Fruit fly (Drosophila melanogaster) whole organism, embryonic: Measurements from ENCODE around the gene asp.

Experiments used
- Antp ChIP-seq: fragments of 200-800 bp; sonication (Bioruptor generic); optimal IDR thresholded peaks from 3 replicates; lab custom pipeline; 2016; ENCODE audit warnings: missing biosample characterization, missing genetic modification characterization
- Bdp1 ChIP-seq: fragments of 200-800 bp; sonication (Bioruptor generic); optimal IDR thresholded peaks from 3 replicates; lab custom pipeline; 2016; ENCODE audit warnings: missing biosample characterization, missing genetic modification characterization
- Blimp-1 ChIP-seq: fragments of 200-800 bp; sonication (Bioruptor generic); optimal IDR thresholded peaks from 3 replicates; lab custom pipeline; 2018; ENCODE audit warnings: missing biosample characterization, missing genetic modification characterization, mild to moderate bottlenecking, moderate library complexity, missing genetic modification reagents
- CG10431 ChIP-seq: fragments of 200-800 bp; sonication (Bioruptor generic); optimal IDR thresholded peaks from 3 replicates; lab custom pipeline; 2018; ENCODE audit warnings: missing biosample characterization, mild to moderate bottlenecking, missing genetic modification characterization
- CG14710 ChIP-seq: fragments of 200-800 bp; sonication (Bioruptor generic); optimal IDR thresholded peaks from 3 replicates; lab custom pipeline; 2019; ENCODE audit warnings: missing biosample characterization, mild to moderate bottlenecking, missing genetic modification characterization, moderate library complexity
- CG1529 ChIP-seq: fragments of 200-800 bp; sonication (Bioruptor generic); optimal IDR thresholded peaks from 3 replicates; lab custom pipeline; 2018; ENCODE audit warnings: missing biosample characterization, missing genetic modification characterization
- CG15601 ChIP-seq: fragments of 200-800 bp; sonication (Bioruptor generic); optimal IDR thresholded peaks from 3 replicates; lab custom pipeline; 2019; ENCODE audit warnings: missing biosample characterization, mild to moderate bottlenecking, missing genetic modification characterization, moderate library complexity
- CG17912 ChIP-seq: fragments of 200-800 bp; sonication (Bioruptor generic); optimal IDR thresholded peaks from 2 replicates; lab custom pipeline; 2018; ENCODE audit warnings: missing biosample characterization, mild to moderate bottlenecking, missing genetic modification characterization
- CG18262 ChIP-seq: fragments of 200-800 bp; optimal IDR thresholded peaks from 3 replicates; lab custom pipeline; 2019; ENCODE audit warnings: missing biosample characterization, mild to moderate bottlenecking, missing genetic modification characterization, moderate library complexity
- CG2202 ChIP-seq: fragments of 200-800 bp; sonication (Bioruptor generic); optimal IDR thresholded peaks from 2 replicates; lab custom pipeline; 2018; ENCODE audit warnings: missing biosample characterization, mild to moderate bottlenecking, missing genetic modification characterization
- CG2712 ChIP-seq: fragments of 200-800 bp; optimal IDR thresholded peaks from 3 replicates; lab custom pipeline; 2019; ENCODE audit warnings: missing biosample characterization, mild to moderate bottlenecking, missing genetic modification characterization, moderate library complexity
- CG3163 ChIP-seq: fragments of 200-800 bp; sonication (Bioruptor generic); optimal IDR thresholded peaks from 3 replicates; lab custom pipeline; 2016; ENCODE audit warnings: missing biosample characterization, missing genetic modification characterization
- CG3838 ChIP-seq: fragments of 200-800 bp; sonication (Bioruptor generic); optimal IDR thresholded peaks from 3 replicates; lab custom pipeline; 2016; ENCODE audit warnings: missing biosample characterization, missing genetic modification characterization
- CG3995 ChIP-seq: fragments of 200-800 bp; sonication (Bioruptor generic); optimal IDR thresholded peaks from 3 replicates; lab custom pipeline; 2016; ENCODE audit warnings: missing biosample characterization, missing genetic modification characterization
- CG4328 ChIP-seq: fragments of 200-800 bp; sonication (Bioruptor generic); optimal IDR thresholded peaks from 3 replicates; lab custom pipeline; 2017; ENCODE audit warnings: missing biosample characterization, missing genetic modification reagents, missing genetic modification characterization
- CG4617 ChIP-seq: fragments of 200-800 bp; sonication (Bioruptor generic); optimal IDR thresholded peaks from 3 replicates; lab custom pipeline; 2016; ENCODE audit warnings: missing biosample characterization, missing genetic modification characterization, borderline replicate concordance
- CG6813 ChIP-seq: fragments of 200-800 bp; sonication (Bioruptor generic); optimal IDR thresholded peaks from 2 replicates; lab custom pipeline; 2017; ENCODE audit warnings: missing biosample characterization, missing genetic modification characterization, mild to moderate bottlenecking, moderate library complexity, missing genetic modification reagents
- CG6854 ChIP-seq: fragments of 200-800 bp; sonication (Bioruptor generic); optimal IDR thresholded peaks from 3 replicates; lab custom pipeline; 2017; ENCODE audit warnings: missing biosample characterization, mild to moderate bottlenecking, missing genetic modification characterization
- CG7745 ChIP-seq: fragments of 200-800 bp; sonication (Bioruptor generic); optimal IDR thresholded peaks from 2 replicates; lab custom pipeline; 2018; ENCODE audit warnings: missing biosample characterization, mild to moderate bottlenecking, missing genetic modification characterization, moderate library complexity
- CG7963 ChIP-seq: fragments of 200-800 bp; sonication (Bioruptor generic); IDR thresholded peaks from 3 replicates; pipeline ENCODE4 v1.3.6; 2022; ENCODE audit warnings: missing biosample characterization, missing genetic modification characterization; ENCODE audit not compliant: partially characterized antibody
- CG8944 ChIP-seq: fragments of 200-800 bp; sonication (Bioruptor generic); optimal IDR thresholded peaks from 3 replicates; lab custom pipeline; 2016; ENCODE audit warnings: missing biosample characterization, missing genetic modification characterization
- CG9817 ChIP-seq: fragments of 200-800 bp; sonication (Bioruptor generic); optimal IDR thresholded peaks from 2 replicates; lab custom pipeline; 2018; ENCODE audit warnings: missing biosample characterization, mild to moderate bottlenecking, missing genetic modification characterization, moderate library complexity
- Dad ChIP-seq: fragments of 200-800 bp; sonication (Bioruptor generic); optimal IDR thresholded peaks from 3 replicates; lab custom pipeline; 2016; ENCODE audit warnings: missing biosample characterization, missing genetic modification characterization
- GATAe ChIP-seq: fragments of 200-800 bp; sonication (Bioruptor generic); conservative IDR thresholded peaks from 2 replicates; pipeline ENCODE4 v1.3.6; 2022; ENCODE audit warnings: missing biosample characterization, missing genetic modification characterization
- H15 ChIP-seq: fragments of 200-800 bp; sonication (Bioruptor generic); IDR thresholded peaks from 3 replicates; pipeline ENCODE4 v1.3.6; 2022; ENCODE audit warnings: missing biosample characterization, missing genetic modification characterization
- Hr3 ChIP-seq: fragments of 200-800 bp; sonication (Bioruptor generic); optimal IDR thresholded peaks from 3 replicates; lab custom pipeline; 2016; ENCODE audit warnings: missing biosample characterization, missing genetic modification characterization
- Hr78 ChIP-seq, 2 experiments: fragments of 200-800 bp in 1 of 2; fragments of >200 bp in 1 of 2; sonication (Bioruptor generic) in 1 of 2; optimal IDR thresholded peaks; 2 replicates each; lab custom pipeline; 2017 to 2019; ENCODE audit warnings: missing biosample characterization in 2 of 2, missing genetic modification characterization in 2 of 2, mild to moderate bottlenecking in 1 of 2, moderate library complexity in 1 of 2
- Kr ChIP-seq: fragments of 200-800 bp; sonication (Bioruptor generic); optimal IDR thresholded peaks from 2 replicates; lab custom pipeline; 2017; ENCODE audit warnings: missing biosample characterization, mild to moderate bottlenecking, missing genetic modification characterization
- MBD-R2 ChIP-seq: fragments of 200-800 bp; sonication (Bioruptor generic); IDR thresholded peaks from 2 replicates; pipeline ENCODE4 v1.3.6; 2022; ENCODE audit warnings: missing biosample characterization, missing genetic modification characterization
- Nf-YB ChIP-seq: fragments of 200-800 bp; sonication (Bioruptor generic); optimal IDR thresholded peaks from 3 replicates; lab custom pipeline; 2019; ENCODE audit warnings: missing biosample characterization, mild to moderate bottlenecking, missing genetic modification characterization, moderate library complexity
- Oli ChIP-seq: fragments of 200-800 bp; sonication (Bioruptor generic); optimal IDR thresholded peaks from 2 replicates; lab custom pipeline; 2018; ENCODE audit warnings: missing biosample characterization, mild to moderate bottlenecking, missing genetic modification characterization, moderate library complexity
- Spps ChIP-seq: fragments of 200-800 bp; sonication (Bioruptor generic); optimal IDR thresholded peaks from 2 replicates; lab custom pipeline; 2018; ENCODE audit warnings: missing biosample characterization, mild to moderate bottlenecking, missing genetic modification characterization
- az2 ChIP-seq: fragments of 200-800 bp; sonication (Bioruptor generic); optimal IDR thresholded peaks from 3 replicates; lab custom pipeline; 2016; ENCODE audit warnings: missing biosample characterization, missing genetic modification characterization
- dm ChIP-seq: fragments of 200-800 bp; sonication (Bioruptor generic); optimal IDR thresholded peaks from 3 replicates; lab custom pipeline; 2016; ENCODE audit warnings: missing biosample characterization, missing genetic modification characterization
- dmrt11E ChIP-seq: fragments of 200-800 bp; sonication (Bioruptor generic); optimal IDR thresholded peaks from 3 replicates; lab custom pipeline; 2018; ENCODE audit warnings: missing biosample characterization, mild to moderate bottlenecking, missing genetic modification characterization, moderate library complexity
- fru ChIP-seq: fragments of >200 bp; optimal IDR thresholded peaks from 2 replicates; lab custom pipeline; 2017
- fu2 ChIP-seq: fragments of 200-800 bp; sonication (Bioruptor generic); optimal IDR thresholded peaks from 2 replicates; lab custom pipeline; 2016; ENCODE audit warnings: missing biosample characterization, missing genetic modification characterization
- gsb-n ChIP-seq: fragments of 200-800 bp; sonication (Bioruptor generic); optimal IDR thresholded peaks from 3 replicates; lab custom pipeline; 2018; ENCODE audit warnings: missing biosample characterization, mild to moderate bottlenecking, missing genetic modification characterization
- hb ChIP-seq: fragments of 200-800 bp; sonication (Bioruptor generic); IDR thresholded peaks from 3 replicates; pipeline ENCODE4 v1.3.6; 2022; ENCODE audit warnings: missing biosample characterization, missing genetic modification characterization; ENCODE audit not compliant: partially characterized antibody
- hbn ChIP-seq: fragments of 200-800 bp; sonication (Bioruptor generic); IDR thresholded peaks from 2 replicates; pipeline ENCODE4 v1.3.6; 2022; ENCODE audit warnings: missing biosample characterization, missing genetic modification characterization; ENCODE audit not compliant: partially characterized antibody
- nmo ChIP-seq: fragments of 200-800 bp; sonication (Bioruptor generic); optimal IDR thresholded peaks from 2 replicates; lab custom pipeline; 2018; ENCODE audit warnings: missing biosample characterization, mild to moderate bottlenecking, missing genetic modification characterization, moderate library complexity
- sc ChIP-seq, 3 experiments: fragments of >200 bp in 2 of 3; fragments of 200-800 bp in 1 of 3; sonication (Bioruptor generic) in 1 of 3; optimal IDR thresholded peaks; 2 replicates in 2 of 3; 3 replicates in 1 of 3; lab custom pipeline; 2017; ENCODE audit warnings: mild to moderate bottlenecking in 1 of 3, missing biosample characterization in 1 of 3, missing genetic modification characterization in 1 of 3, missing genetic modification reagents in 1 of 3
- sd ChIP-seq: fragments of 200-800 bp; sonication (Bioruptor generic); optimal IDR thresholded peaks from 3 replicates; lab custom pipeline; 2018; ENCODE audit warnings: missing biosample characterization, mild to moderate bottlenecking, missing genetic modification characterization, moderate library complexity
- sens-2 ChIP-seq: fragments of 200-800 bp; sonication (Bioruptor generic); IDR thresholded peaks from 2 replicates; pipeline ENCODE4 v1.3.6; 2022; ENCODE audit warnings: missing biosample characterization, missing genetic modification characterization
- sqz ChIP-seq: fragments of 200-800 bp; sonication (Bioruptor generic); optimal IDR thresholded peaks from 3 replicates; lab custom pipeline; 2018; ENCODE audit warnings: missing biosample characterization, mild to moderate bottlenecking, missing genetic modification characterization
- stwl ChIP-seq: fragments of 200-800 bp; sonication (Bioruptor generic); optimal IDR thresholded peaks from 3 replicates; lab custom pipeline; 2018; ENCODE audit warnings: missing biosample characterization, mild to moderate bottlenecking, missing genetic modification characterization, moderate library complexity
- twi ChIP-seq: fragments of 200-800 bp; optimal IDR thresholded peaks from 2 replicates; lab custom pipeline; 2019; ENCODE audit warnings: missing biosample characterization, mild to moderate bottlenecking, missing genetic modification characterization, moderate library complexity
- wdn ChIP-seq: fragments of 200-800 bp; sonication (Bioruptor generic); IDR thresholded peaks from 2 replicates; pipeline ENCODE4 v1.3.6; 2022; ENCODE audit warnings: missing biosample characterization, missing genetic modification characterization
- wor ChIP-seq: fragments of 200-800 bp; sonication (Bioruptor generic); IDR thresholded peaks from 2 replicates; pipeline ENCODE4 v1.3.6; 2022; ENCODE audit warnings: missing biosample characterization, missing genetic modification characterization

Gene asp

DNA sequence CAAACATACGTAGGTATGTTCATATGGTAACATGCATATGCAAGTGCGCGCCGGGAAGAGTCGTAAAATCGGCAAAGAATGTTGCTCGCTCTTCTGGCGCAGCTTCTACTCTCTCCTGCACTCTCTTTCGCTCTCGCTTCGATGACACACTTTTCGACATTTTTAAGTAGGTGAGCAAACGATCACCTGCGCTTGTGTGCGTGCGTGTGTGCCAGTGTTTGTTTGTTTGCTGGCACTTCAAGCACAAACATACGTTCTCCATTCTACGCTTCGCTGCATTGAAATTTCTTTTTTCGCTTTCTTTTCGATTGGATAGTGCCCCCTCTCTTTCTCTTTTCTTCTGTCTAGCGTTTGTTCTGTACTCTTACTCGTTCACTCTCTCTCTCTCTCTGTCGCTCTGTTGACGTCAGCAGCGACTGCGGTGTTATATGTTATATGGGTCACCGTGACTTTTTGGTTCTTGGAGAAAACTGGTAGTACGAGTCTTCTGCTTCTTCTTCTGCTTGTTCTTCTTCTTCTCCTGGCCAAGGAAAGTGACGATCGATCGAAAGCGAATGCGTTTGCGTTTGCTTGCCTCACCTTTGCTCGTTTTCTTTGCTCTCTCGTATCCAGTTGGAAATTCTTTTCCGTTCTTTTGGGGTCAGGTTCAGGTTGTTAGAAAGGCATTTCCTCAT is 14.2 kb downstream of the asp start (continued):
- no peak for TF ChIP-seq sc (optimal IDR thresholded peaks at IDR 0.05; lab: Kevin White, UChicago)
- peak; percentile 31 for TF ChIP-seq sc (GFP tag; optimal IDR thresholded peaks at IDR 0.05; lab: Kevin White, UChicago)
- no peak for TF ChIP-seq CG9817 (tag; lab: Kevin White, UChicago)
- TF ChIP-seq CG18262 (tag; lab: Kevin White, UChicago): peak; percentile 23
- peak; percentile 58 for TF ChIP-seq Nf-YB
- peak; percentile 52 for TF ChIP-seq CG2712 (tag; lab: Kevin White, UChicago)
- TF ChIP-seq hb (GFP tag; lab: Robert Waterston, UW): no peak
- TF ChIP-seq Hr3 (GFP tag; lab: Kevin White, UChicago): no peak
- TF ChIP-seq hbn (GFP tag; lab: Robert Waterston, UW): 0 out of 2 replicates have a peak, but pooled peaks have one; percentile 13
- TF ChIP-seq H15: no peak
- TF ChIP-seq gsb-n (tag; lab: Kevin White, UChicago): peak; percentile 47
- TF ChIP-seq Antp (GFP tag; lab: Kevin White, UChicago): no peak
- peak; percentile 55 for TF ChIP-seq Spps (tag; lab: Kevin White, UChicago)
- no peak for TF ChIP-seq CG7963
- TF ChIP-seq az2 (GFP tag; lab: Kevin White, UChicago): no peak
- peak; percentile 51 for TF ChIP-seq CG3838
- peak; percentile 56 for TF ChIP-seq CG2202 (tag; lab: Kevin White, UChicago)
- peak; percentile 70 for TF ChIP-seq sd (tag; lab: Kevin White, UChicago)
- peak; percentile 72 for TF ChIP-seq CG3163 (GFP tag; lab: Kevin White, UChicago)
- no peak for TF ChIP-seq wor (GFP tag; lab: Robert Waterston, UW)
- peak; percentile 40 for TF ChIP-seq sqz (GFP tag; lab: Kevin White, UChicago)
- peak in 1 of 2 experiments; percentile 62 for TF ChIP-seq Hr78 (GFP tag; optimal IDR thresholded peaks at IDR 0.05; lab: Kevin White, UChicago)
- no peak for TF ChIP-seq wdn (GFP tag; lab: Robert Waterston, UW)
- TF ChIP-seq CG15601 (tag; lab: Kevin White, UChicago): peak; percentile 11
- no peak for TF ChIP-seq CG4617
- no peak for TF ChIP-seq CG6854
- peak; percentile 36 for TF ChIP-seq CG14710
- peak; percentile 7 for TF ChIP-seq CG6813 (GFP tag; lab: Kevin White, UChicago)
- TF ChIP-seq CG4328 (GFP tag; lab: Kevin White, UChicago): no peak
- TF ChIP-seq Bdp1 (GFP tag; lab: Kevin White, UChicago): no peak
- no peak for TF ChIP-seq GATAe (GFP tag; lab: Robert Waterston, UW)
- no peak for TF ChIP-seq sens-2 (GFP tag; lab: Robert Waterston, UW)
- TF ChIP-seq MBD-R2 (GFP tag; lab: Robert Waterston, UW): no peak
- no peak for TF ChIP-seq dm (GFP tag; lab: Kevin White, UChicago)
- peak; percentile 26 for TF ChIP-seq dmrt11E (tag; lab: Kevin White, UChicago)
- TF ChIP-seq CG7745: peak; percentile 37
- TF ChIP-seq nmo (GFP tag; lab: Kevin White, UChicago): peak; percentile 3
- TF ChIP-seq Oli (tag; lab: Kevin White, UChicago): peak; percentile 8
- no peak for TF ChIP-seq fru (lab: Kevin White, UChicago)
- TF ChIP-seq Dad (GFP tag; lab: Kevin White, UChicago): no peak
- peak; percentile 6 for TF ChIP-seq CG1529 (GFP tag; lab: Kevin White, UChicago)
- TF ChIP-seq fu2 (GFP tag; lab: Kevin White, UChicago): no peak
- TF ChIP-seq Kr (GFP tag; lab: Kevin White, UChicago): peak; percentile 28
- TF ChIP-seq stwl: no peak
- no peak for TF ChIP-seq CG17912 (GFP tag; lab: Kevin White, UChicago)
- peak; percentile 100 for TF ChIP-seq Blimp-1 (GFP tag; lab: Kevin White, UChicago)
- TF ChIP-seq twi: peak; percentile 12
- peak; percentile 62 for TF ChIP-seq CG10431 (GFP tag; lab: Kevin White, UChicago)
- peak; percentile 65 for TF ChIP-seq CG3995
- TF ChIP-seq CG8944 (GFP tag; lab: Kevin White, UChicago): no peak
